Fruit fly (Drosophila melanogaster) whole organism: ENCODE results near the gene Agpat4.

Experiments
- CG8478 ChIP-seq: fragments of >200 bp; optimal IDR thresholded peaks from 2 replicates; lab custom pipeline; 2018; ENCODE audit warnings: inconsistent platforms
- EcR ChIP-seq, 2 experiments: fragments of >200 bp; optimal IDR thresholded peaks; 2 replicates each; lab custom pipeline; 2017; ENCODE audit warnings: missing biosample characterization in 2 of 2, missing genetic modification characterization in 2 of 2, missing genetic modification reagents in 2 of 2
- psq ChIP-seq: fragments of >200 bp; optimal IDR thresholded peaks from 2 replicates; lab custom pipeline; 2017
- usp ChIP-seq: fragments of >200 bp; optimal IDR thresholded peaks from 2 replicates; lab custom pipeline; 2017; ENCODE audit warnings: missing biosample characterization, missing genetic modification characterization, mixed read lengths

DNA sequence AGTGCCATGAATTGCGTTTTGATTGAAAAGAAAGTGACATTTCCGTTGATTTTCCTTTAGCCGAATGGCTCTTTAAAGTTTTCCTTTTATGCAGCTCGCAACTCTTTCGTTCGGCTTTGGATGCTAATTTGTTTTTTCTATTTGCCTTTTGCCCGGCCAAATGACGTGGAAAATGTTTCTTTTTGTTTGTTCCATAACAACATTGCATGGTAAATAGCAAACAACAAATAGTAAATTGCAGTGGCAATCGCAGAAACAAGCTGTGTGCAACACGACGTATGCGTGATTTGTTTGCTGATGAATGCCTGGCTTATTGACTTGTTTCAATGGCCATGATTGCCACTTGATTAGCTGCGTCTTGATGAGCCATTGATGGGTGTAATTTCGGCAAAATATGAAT is 48.1 kb upstream of the Agpat4 start:
- TF ChIP-seq usp (GFP tag; lab: Kevin White, UChicago) (no peak), EcR (GFP tag; optimal IDR thresholded peaks at IDR 0.05; lab: Kevin White, UChicago) (no peak), psq (no peak), CG8478 (lab: Kevin White, UChicago) (no peak)
